Fruit fly (Drosophila melanogaster) whole organism, embryonic: ENCODE data around the gene Nulp1.

Experiments used
- Antp ChIP-seq: fragments of 200-800 bp; sonication (Bioruptor generic); optimal IDR thresholded peaks from 3 replicates; lab custom pipeline; 2016; ENCODE audit warnings: missing biosample characterization, missing genetic modification characterization
- Atf6 ChIP-seq: fragments of 200-800 bp; sonication (Bioruptor generic); IDR thresholded peaks from 2 replicates; pipeline ENCODE4 v1.3.6; 2022; ENCODE audit warnings: missing biosample characterization, missing genetic modification characterization
- BEAF-32 ChIP-seq: fragments of 200-800 bp; sonication (Bioruptor generic); optimal IDR thresholded peaks from 3 replicates; lab custom pipeline; 2017; ENCODE audit warnings: missing biosample characterization, missing genetic modification characterization, mild to moderate bottlenecking, moderate library complexity, missing genetic modification reagents
- Bgb ChIP-seq: fragments of 200-800 bp; sonication (Bioruptor generic); IDR thresholded peaks from 2 replicates; pipeline ENCODE4 v1.3.6; 2022; ENCODE audit warnings: missing biosample characterization, missing genetic modification characterization; ENCODE audit not compliant: partially characterized antibody
- C15 ChIP-seq: fragments of 200-800 bp; sonication (Bioruptor generic); IDR thresholded peaks from 3 replicates; pipeline ENCODE4 v1.3.6; 2022; ENCODE audit warnings: missing biosample characterization, missing genetic modification characterization
- CG10462 ChIP-seq: fragments of 200-800 bp; sonication (Bioruptor generic); optimal IDR thresholded peaks from 2 replicates; lab custom pipeline; 2016; ENCODE audit warnings: missing biosample characterization, missing genetic modification characterization
- CG11093 ChIP-seq: fragments of 200-800 bp; sonication (Bioruptor generic); IDR thresholded peaks from 3 replicates; pipeline ENCODE4 v1.3.6; 2022; ENCODE audit warnings: missing biosample characterization, missing genetic modification characterization
- CG12155 ChIP-seq: fragments of 200-800 bp; sonication (Bioruptor generic); optimal IDR thresholded peaks from 3 replicates; lab custom pipeline; 2016; ENCODE audit warnings: missing biosample characterization, missing genetic modification characterization
- CG1233 ChIP-seq: fragments of 200-800 bp; sonication (Bioruptor generic); optimal IDR thresholded peaks from 4 replicates; lab custom pipeline; 2018; ENCODE audit warnings: missing biosample characterization, mild to moderate bottlenecking, missing genetic modification characterization
- CG12659 ChIP-seq: fragments of 200-800 bp; sonication (Bioruptor generic); optimal IDR thresholded peaks from 3 replicates; lab custom pipeline; 2017; ENCODE audit warnings: mild to moderate bottlenecking, missing biosample characterization, missing genetic modification reagents, missing genetic modification characterization
- CG13123 ChIP-seq: fragments of 200-800 bp; sonication (Bioruptor generic); optimal IDR thresholded peaks from 2 replicates; lab custom pipeline; 2016; ENCODE audit warnings: missing biosample characterization, missing genetic modification characterization
- CG13624 ChIP-seq: fragments of 200-800 bp; sonication (Bioruptor generic); optimal IDR thresholded peaks from 2 replicates; lab custom pipeline; 2016; ENCODE audit warnings: missing biosample characterization, missing genetic modification characterization
- CG13894 ChIP-seq: fragments of 200-800 bp; sonication (Bioruptor generic); optimal IDR thresholded peaks from 3 replicates; lab custom pipeline; 2018; ENCODE audit warnings: missing biosample characterization, mild to moderate bottlenecking, missing genetic modification characterization, moderate library complexity
- CG14050 ChIP-seq: fragments of 200-800 bp; sonication (Bioruptor generic); IDR thresholded peaks from 3 replicates; pipeline ENCODE4 v1.3.6; 2022; ENCODE audit warnings: missing biosample characterization, missing genetic modification characterization
- CG15269 ChIP-seq: fragments of 200-800 bp; sonication (Bioruptor generic); optimal IDR thresholded peaks from 2 replicates; lab custom pipeline; 2018; ENCODE audit warnings: missing biosample characterization, mild to moderate bottlenecking, missing genetic modification characterization, moderate library complexity
- CG17912 ChIP-seq: fragments of 200-800 bp; sonication (Bioruptor generic); optimal IDR thresholded peaks from 2 replicates; lab custom pipeline; 2018; ENCODE audit warnings: missing biosample characterization, mild to moderate bottlenecking, missing genetic modification characterization
- CG2116 ChIP-seq: fragments of 200-800 bp; sonication (Bioruptor generic); optimal IDR thresholded peaks from 3 replicates; lab custom pipeline; 2018; ENCODE audit warnings: missing biosample characterization, mild to moderate bottlenecking, missing genetic modification characterization
- CG3065 ChIP-seq: fragments of 200-800 bp; sonication (Bioruptor generic); optimal IDR thresholded peaks from 2 replicates; lab custom pipeline; 2016; ENCODE audit warnings: missing biosample characterization, missing genetic modification characterization
- CG3995 ChIP-seq: fragments of 200-800 bp; sonication (Bioruptor generic); optimal IDR thresholded peaks from 3 replicates; lab custom pipeline; 2016; ENCODE audit warnings: missing biosample characterization, missing genetic modification characterization
- CG7786 ChIP-seq: fragments of 200-800 bp; sonication (Bioruptor generic); optimal IDR thresholded peaks from 2 replicates; lab custom pipeline; 2016; ENCODE audit warnings: missing biosample characterization, missing genetic modification characterization
- CG7928 ChIP-seq: fragments of 200-800 bp; sonication (Bioruptor generic); optimal IDR thresholded peaks from 2 replicates; lab custom pipeline; 2017; ENCODE audit warnings: missing biosample characterization, mild to moderate bottlenecking, missing genetic modification characterization
- CG9817 ChIP-seq: fragments of 200-800 bp; sonication (Bioruptor generic); optimal IDR thresholded peaks from 2 replicates; lab custom pipeline; 2018; ENCODE audit warnings: missing biosample characterization, mild to moderate bottlenecking, missing genetic modification characterization, moderate library complexity
- CG9932 ChIP-seq: fragments of 200-800 bp; sonication (Bioruptor generic); IDR thresholded peaks from 2 replicates; pipeline ENCODE4 v1.3.6; 2022; ENCODE audit warnings: missing biosample characterization, missing genetic modification characterization
- CTCF ChIP-seq: fragments of 200-800 bp; sonication (Bioruptor generic); optimal IDR thresholded peaks from 2 replicates; lab custom pipeline; 2017; ENCODE audit warnings: missing biosample characterization, mild to moderate bottlenecking, missing genetic modification characterization, moderate library complexity
- Dref ChIP-seq: fragments of 200-800 bp; sonication (Bioruptor generic); IDR thresholded peaks from 2 replicates; pipeline ENCODE4 v1.3.6; 2022; ENCODE audit warnings: missing biosample characterization, missing genetic modification characterization
- E2f1 ChIP-seq: fragments of 200-800 bp; sonication (Bioruptor generic); IDR thresholded peaks from 2 replicates; pipeline ENCODE4 v1.3.6; 2022; ENCODE audit warnings: missing biosample characterization, missing genetic modification characterization
- Fer1 ChIP-seq: fragments of 200-800 bp; sonication (Bioruptor generic); optimal IDR thresholded peaks from 2 replicates; lab custom pipeline; 2017; ENCODE audit warnings: missing biosample characterization, mild to moderate bottlenecking, missing genetic modification characterization
- Hr51 ChIP-seq, 2 experiments: fragments of 200-800 bp; sonication (Bioruptor generic); optimal IDR thresholded peaks; 2 replicates in 1 of 2; 3 replicates in 1 of 2; lab custom pipeline; 2016 to 2018; ENCODE audit warnings: missing biosample characterization in 2 of 2, missing genetic modification characterization in 2 of 2, mild to moderate bottlenecking in 1 of 2, moderate library complexity in 1 of 2
- Myb ChIP-seq: fragments of 200-800 bp; sonication (Bioruptor generic); optimal IDR thresholded peaks from 2 replicates; lab custom pipeline; 2016; ENCODE audit warnings: missing biosample characterization, missing genetic modification characterization
- Opbp ChIP-seq: fragments of 200-800 bp; sonication (Bioruptor generic); IDR thresholded peaks from 3 replicates; pipeline ENCODE4 v1.3.6; 2022; ENCODE audit warnings: missing biosample characterization, missing genetic modification characterization; ENCODE audit not compliant: partially characterized antibody
- Rfx ChIP-seq: fragments of 200-800 bp; sonication (Bioruptor generic); IDR thresholded peaks from 2 replicates; pipeline ENCODE4 v1.3.6; 2022; ENCODE audit warnings: missing biosample characterization, missing genetic modification characterization
- Scr ChIP-seq: fragments of 200-800 bp; sonication (Bioruptor generic); IDR thresholded peaks from 2 replicates; pipeline ENCODE4 v1.3.6; 2022; ENCODE audit warnings: missing biosample characterization, missing genetic modification characterization; ENCODE audit not compliant: partially characterized antibody
- Xrp1 ChIP-seq: fragments of 200-800 bp; sonication (Bioruptor generic); IDR thresholded peaks from 2 replicates; pipeline ENCODE4 v1.3.6; 2022; ENCODE audit warnings: missing biosample characterization, missing genetic modification characterization
- YL-1 ChIP-seq: fragments of 200-800 bp; sonication (Bioruptor generic); optimal IDR thresholded peaks from 3 replicates; lab custom pipeline; 2017; ENCODE audit warnings: missing biosample characterization, mild to moderate bottlenecking, missing genetic modification characterization
- bbx ChIP-seq: fragments of 200-800 bp; sonication (Bioruptor generic); IDR thresholded peaks from 2 replicates; pipeline ENCODE4 v1.3.6; 2022; ENCODE audit warnings: missing biosample characterization, missing genetic modification characterization; ENCODE audit not compliant: partially characterized antibody
- dpn ChIP-seq, 2 experiments: fragments of 200-800 bp; sonication (Bioruptor generic); optimal IDR thresholded peaks; 3 replicates each; lab custom pipeline; 2016; ENCODE audit warnings: missing biosample characterization in 2 of 2, missing genetic modification characterization in 2 of 2
- dysf ChIP-seq: fragments of 200-800 bp; sonication (Bioruptor generic); IDR thresholded peaks from 3 replicates; pipeline ENCODE4 v1.3.6; 2022; ENCODE audit warnings: missing biosample characterization, missing genetic modification characterization
- gfzf ChIP-seq: fragments of 200-800 bp; sonication (Bioruptor generic); optimal IDR thresholded peaks from 2 replicates; lab custom pipeline; 2016; ENCODE audit warnings: missing biosample characterization, mild to moderate bottlenecking, missing genetic modification characterization, moderate library complexity
- her ChIP-seq: fragments of 200-800 bp; sonication (Bioruptor generic); optimal IDR thresholded peaks from 2 replicates; lab custom pipeline; 2016; ENCODE audit warnings: missing biosample characterization, missing genetic modification characterization
- kah ChIP-seq: fragments of 200-800 bp; sonication (Bioruptor generic); optimal IDR thresholded peaks from 2 replicates; lab custom pipeline; 2018; ENCODE audit warnings: missing biosample characterization, mild to moderate bottlenecking, missing genetic modification characterization
- ken ChIP-seq: fragments of 200-800 bp; sonication (Bioruptor generic); IDR thresholded peaks from 3 replicates; pipeline ENCODE4 v1.3.6; 2022; ENCODE audit warnings: missing biosample characterization, missing genetic modification characterization
- mam ChIP-seq: fragments of 200-800 bp; sonication (Bioruptor generic); optimal IDR thresholded peaks from 3 replicates; lab custom pipeline; 2016; ENCODE audit warnings: missing biosample characterization, missing genetic modification characterization
- pzg ChIP-seq: fragments of 200-800 bp; sonication (Bioruptor generic); optimal IDR thresholded peaks from 3 replicates; lab custom pipeline; 2018; ENCODE audit warnings: missing biosample characterization, mild to moderate bottlenecking, missing genetic modification characterization, moderate library complexity
- row ChIP-seq: fragments of 200-800 bp; sonication (Bioruptor generic); IDR thresholded peaks from 3 replicates; pipeline ENCODE4 v1.3.6; 2022; ENCODE audit warnings: missing biosample characterization, missing genetic modification characterization
- sens ChIP-seq: fragments of 200-800 bp; sonication (Bioruptor generic); peaks from one replicate; lab custom pipeline; 2016; ENCODE audit warnings: missing biosample characterization, missing genetic modification characterization
- shn ChIP-seq: fragments of 200-800 bp; sonication (Bioruptor generic); optimal IDR thresholded peaks from 3 replicates; lab custom pipeline; 2016; ENCODE audit warnings: missing biosample characterization, missing genetic modification characterization
- sqz ChIP-seq: fragments of 200-800 bp; sonication (Bioruptor generic); optimal IDR thresholded peaks from 3 replicates; lab custom pipeline; 2018; ENCODE audit warnings: missing biosample characterization, mild to moderate bottlenecking, missing genetic modification characterization
- stwl ChIP-seq: fragments of 200-800 bp; sonication (Bioruptor generic); optimal IDR thresholded peaks from 3 replicates; lab custom pipeline; 2018; ENCODE audit warnings: missing biosample characterization, mild to moderate bottlenecking, missing genetic modification characterization, moderate library complexity
- unc-4 ChIP-seq: fragments of 200-800 bp; sonication (Bioruptor generic); IDR thresholded peaks from 2 replicates; pipeline ENCODE4 v1.3.6; 2022; ENCODE audit warnings: missing biosample characterization, missing genetic modification characterization; ENCODE audit not compliant: partially characterized antibody
- usp ChIP-seq: fragments of >200 bp; optimal IDR thresholded peaks from 2 replicates; lab custom pipeline; 2017; ENCODE audit warnings: missing biosample characterization, missing genetic modification characterization
- vvl ChIP-seq: fragments of 200-800 bp; sonication (Bioruptor generic); IDR thresholded peaks from 2 replicates; pipeline ENCODE4 v1.3.6; 2022; ENCODE audit warnings: missing biosample characterization, missing genetic modification characterization

Nulp1 gene

DNA sequence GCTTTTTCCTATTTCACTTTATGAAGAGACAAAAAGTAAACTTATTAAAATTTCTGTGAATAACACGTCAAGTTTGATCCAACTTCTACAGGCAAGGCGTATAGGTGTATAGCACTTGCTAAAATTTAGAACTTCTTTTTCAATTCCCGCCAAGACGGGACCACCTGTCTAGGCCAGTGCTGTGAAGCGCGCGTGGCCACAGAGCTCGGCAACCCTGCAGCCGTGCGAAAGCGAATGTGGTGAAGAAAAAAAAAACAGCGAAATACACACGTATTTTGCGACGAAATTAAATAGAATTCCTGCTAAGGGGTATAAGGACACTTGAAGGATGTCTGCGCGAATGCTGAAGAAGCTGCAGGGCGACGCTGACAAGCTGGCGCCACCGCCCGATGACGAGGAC lies at the start of gene Nulp1 (continued):
- TF ChIP-seq CG3995 (peak; percentile 61), Bgb (peak; percentile 52), CG13123 (GFP tag; lab: Kevin White, UChicago) (no peak), CG9932 (GFP tag; lab: Robert Waterston, UW) (peak; percentile 50), her (GFP tag; lab: Kevin White, UChicago) (peak; percentile 44), Opbp (GFP tag; lab: Robert Waterston, UW) (0 out of 3 replicates have a peak, but pooled peaks have one; percentile 43), YL-1 (GFP tag; lab: Kevin White, UChicago) (peak; percentile 48), pzg (GFP tag; lab: Kevin White, UChicago) (peak; percentile 75), stwl (peak; percentile 77), gfzf (GFP tag; lab: Kevin White, UChicago) (peak; percentile 18), mam (GFP tag; lab: Kevin White, UChicago) (peak; percentile 50), sens (GFP tag; lab: Kevin White, UChicago) (peak; percentile 74), E2f1 (GFP tag; lab: Robert Waterston, UW) (0 out of 2 replicates have a peak, but pooled peaks have one; percentile 20), vvl (GFP tag; lab: Robert Waterston, UW) (peak; percentile 41), C15 (no peak), Scr (GFP tag; lab: Robert Waterston, UW) (peak; percentile 28), Antp (GFP tag; lab: Kevin White, UChicago) (peak; percentile 49), CG7928 (GFP tag; lab: Kevin White, UChicago) (peak; percentile 39), ken (GFP tag; lab: Robert Waterston, UW) (0 out of 3 replicates have a peak, but pooled peaks have one; percentile 37), dysf (no peak), Myb (GFP tag; lab: Kevin White, UChicago) (peak; percentile 37), dpn (GFP tag; optimal IDR thresholded peaks at IDR 0.05; lab: Kevin White, UChicago) (peak; percentile 1 to 42), CG17912 (GFP tag; lab: Kevin White, UChicago) (no peak), unc-4 (0 out of 2 replicates have a peak, but pooled peaks have one; percentile 12), Fer1 (GFP tag; lab: Kevin White, UChicago) (peak; percentile 49), CG7786 (peak; percentile 13), CG3065 (no peak), Atf6 (no peak), kah (GFP tag; lab: Kevin White, UChicago) (peak; percentile 97), CG13894 (no peak), Rfx (GFP tag; lab: Robert Waterston, UW) (peak; percentile 69), CG1233 (peak; percentile 22), CG11093 (GFP tag; lab: Robert Waterston, UW) (no peak), Dref (GFP tag; lab: Robert Waterston, UW) (peak; percentile 42), Xrp1 (peak; percentile 25; the same call in 1 of the 2 replicates), bbx (GFP tag; lab: Robert Waterston, UW) (peak; percentile 55), CG9817 (tag; lab: Kevin White, UChicago) (peak; percentile 10), CG2116 (GFP tag; lab: Kevin White, UChicago) (peak; percentile 55), Hr51 (GFP tag; optimal IDR thresholded peaks at IDR 0.05; lab: Kevin White, UChicago) (peak in 1 of 2 experiments; percentile 15), shn (peak; percentile 8), CG15269 (no peak), CTCF (GFP tag; lab: Kevin White, UChicago) (no peak), CG12155 (GFP tag; lab: Kevin White, UChicago) (peak; percentile 14), usp (no peak), BEAF-32 (peak; percentile 24), sqz (peak; percentile 85), row (GFP tag; lab: Robert Waterston, UW) (peak; percentile 43; the same call in 1 of the 3 replicates), CG14050 (no peak), CG13624 (GFP tag; lab: Kevin White, UChicago) (peak; percentile 58), CG10462 (GFP tag; lab: Kevin White, UChicago) (no peak), CG12659 (GFP tag; lab: Kevin White, UChicago) (peak; percentile 50)
